Fruit fly (Drosophila melanogaster) whole organism, wandering third instar larva: ENCODE measurements around the gene Npc2c.

ENCODE experiments used
- Abd-B ChIP-seq: fragments of >200 bp; optimal IDR thresholded peaks from 2 replicates; lab custom pipeline; 2017; ENCODE audit warnings: missing biosample characterization, missing genetic modification characterization
- CG32264 ChIP-seq: fragments of 200-800 bp; sonication (Bioruptor generic); optimal IDR thresholded peaks from 2 replicates; lab custom pipeline; 2016; ENCODE audit warnings: missing biosample characterization, missing genetic modification characterization
- CG9705 ChIP-seq: fragments of 200-800 bp; sonication (Bioruptor generic); optimal IDR thresholded peaks from 2 replicates; lab custom pipeline; 2018; ENCODE audit warnings: missing biosample characterization, mild to moderate bottlenecking, missing genetic modification characterization
- CrebA ChIP-seq: fragments of 200-800 bp; sonication (Bioruptor generic); optimal IDR thresholded peaks from 2 replicates; lab custom pipeline; 2016; ENCODE audit warnings: missing biosample characterization, mild to moderate bottlenecking, missing genetic modification characterization, borderline replicate concordance
- Dif ChIP-seq: fragments of 200-275, 200-300 bp; sonication (Bioruptor generic); optimal IDR thresholded peaks from 2 replicates; lab custom pipeline; 2018; ENCODE audit warnings: missing biosample characterization, missing genetic modification characterization; ENCODE audit not compliant: partially characterized antibody
- GATAd ChIP-seq: sonication (Bioruptor generic); optimal IDR thresholded peaks from 2 replicates; lab custom pipeline; 2016; ENCODE audit warnings: missing biosample characterization, missing genetic modification characterization
- HLH106 ChIP-seq: fragments of 200-800 bp; optimal IDR thresholded peaks from 3 replicates; lab custom pipeline; 2019; ENCODE audit warnings: missing biosample characterization, mild to moderate bottlenecking, missing genetic modification characterization, moderate library complexity
- Hr78 ChIP-seq: fragments of >200 bp; optimal IDR thresholded peaks from 2 replicates; lab custom pipeline; 2017; ENCODE audit warnings: missing biosample characterization, missing genetic modification characterization
- Hr83 ChIP-seq: fragments of 200-300 bp; sonication (Bioruptor generic); optimal IDR thresholded peaks from 2 replicates; lab custom pipeline; 2016; ENCODE audit warnings: missing biosample characterization, mild to moderate bottlenecking, missing genetic modification characterization, moderate library complexity; ENCODE audit not compliant: poor library complexity, severe bottlenecking
- Jra ChIP-seq: sonication (Bioruptor generic); optimal IDR thresholded peaks from 2 replicates; lab custom pipeline; 2016; ENCODE audit warnings: missing biosample characterization, missing genetic modification characterization
- Mio ChIP-seq: sonication (Bioruptor generic); optimal IDR thresholded peaks from 2 replicates; lab custom pipeline; 2016; ENCODE audit warnings: missing biosample characterization, missing genetic modification characterization
- Myc ChIP-seq: fragments of >200 bp; optimal IDR thresholded peaks from 2 replicates; lab custom pipeline; 2017
- N ChIP-seq: fragments of >200 bp; optimal IDR thresholded peaks from 2 replicates; lab custom pipeline; 2018; ENCODE audit warnings: missing biosample characterization, missing external identifiers, missing genetic modification characterization
- OdsH ChIP-seq: fragments of 200-800 bp; sonication (Bioruptor generic); optimal IDR thresholded peaks from 2 replicates; lab custom pipeline; 2016; ENCODE audit warnings: missing biosample characterization, mild to moderate bottlenecking, missing genetic modification characterization
- Rel ChIP-seq, 2 experiments: fragments of 200-800 bp; sonication (Bioruptor generic) in 1 of 2; optimal IDR thresholded peaks; 2 replicates in 1 of 2; 3 replicates in 1 of 2; lab custom pipeline; 2016 to 2019; ENCODE audit warnings: mild to moderate bottlenecking in 2 of 2, missing biosample characterization in 2 of 2, missing genetic modification characterization in 2 of 2, moderate library complexity in 1 of 2
- Vsx2 ChIP-seq: fragments of 200-300, 225-300 bp; sonication (Bioruptor generic); optimal IDR thresholded peaks from 2 replicates; lab custom pipeline; 2018; ENCODE audit warnings: missing biosample characterization, missing genetic modification characterization; ENCODE audit not compliant: partially characterized antibody
- br ChIP-seq: fragments of 200-800 bp; sonication (Bioruptor generic); optimal IDR thresholded peaks from 2 replicates; lab custom pipeline; 2016; ENCODE audit warnings: missing biosample characterization, missing genetic modification characterization
- brk ChIP-seq: fragments of 200-800 bp; sonication (Bioruptor generic); optimal IDR thresholded peaks from 2 replicates; lab custom pipeline; 2016; ENCODE audit warnings: missing biosample characterization, mild to moderate bottlenecking, missing genetic modification characterization
- dl ChIP-seq, 2 experiments: fragments of 175-275, 200-275 bp in 1 of 2; fragments of 200-275 bp in 1 of 2; sonication (Bioruptor generic); optimal IDR thresholded peaks; lab custom pipeline; 2018; ENCODE audit warnings: mild to moderate bottlenecking in 2 of 2, missing biosample characterization in 2 of 2, missing genetic modification characterization in 2 of 2, moderate library complexity in 2 of 2; ENCODE audit not compliant: partially characterized antibody in 2 of 2, insufficient read depth in 1 of 2
- dmrt93B ChIP-seq: fragments of 200-800 bp; sonication (Bioruptor generic); optimal IDR thresholded peaks from 2 replicates; lab custom pipeline; 2018; ENCODE audit warnings: missing biosample characterization, mild to moderate bottlenecking, missing genetic modification characterization
- ey ChIP-seq: fragments of 200-800 bp; sonication (Bioruptor generic); optimal IDR thresholded peaks from 2 replicates; lab custom pipeline; 2016; ENCODE audit warnings: missing biosample characterization, missing genetic modification characterization
- foxo ChIP-seq, 2 experiments: fragments of 200-800 bp; sonication (Bioruptor generic); optimal IDR thresholded peaks; 2 replicates in 1 of 2; 3 replicates in 1 of 2; lab custom pipeline; 2016 to 2017; ENCODE audit warnings: missing biosample characterization in 2 of 2, missing genetic modification characterization in 2 of 2
- fru ChIP-seq: fragments of 200-800 bp; sonication (Bioruptor generic); optimal IDR thresholded peaks from 3 replicates; lab custom pipeline; 2016; ENCODE audit warnings: missing biosample characterization, mild to moderate bottlenecking, missing genetic modification characterization
- h ChIP-seq: fragments of 200-800 bp; sonication (Bioruptor generic); optimal IDR thresholded peaks from 3 replicates; lab custom pipeline; 2016; ENCODE audit warnings: missing biosample characterization, mild to moderate bottlenecking, missing genetic modification characterization
- jim ChIP-seq: fragments of 175-275, 200-325 bp; sonication (Bioruptor generic); optimal IDR thresholded peaks from 2 replicates; lab custom pipeline; 2016; ENCODE audit warnings: missing biosample characterization, mild to moderate bottlenecking, missing genetic modification characterization
- rgr ChIP-seq: fragments of 200-800 bp; sonication (Bioruptor generic); optimal IDR thresholded peaks from 3 replicates; lab custom pipeline; 2016; ENCODE audit warnings: missing biosample characterization, mild to moderate bottlenecking, missing genetic modification characterization
- sage ChIP-seq: fragments of 200-800 bp; sonication (Bioruptor generic); optimal IDR thresholded peaks from 2 replicates; lab custom pipeline; 2016; ENCODE audit warnings: missing biosample characterization, mild to moderate bottlenecking, missing genetic modification characterization
- sv ChIP-seq: fragments of 200-800 bp; sonication (Bioruptor generic); optimal IDR thresholded peaks from 3 replicates; lab custom pipeline; 2016; ENCODE audit warnings: missing biosample characterization, missing genetic modification characterization
- tai ChIP-seq: sonication (Bioruptor generic); optimal IDR thresholded peaks from 2 replicates; lab custom pipeline; 2016; ENCODE audit warnings: missing biosample characterization, missing genetic modification characterization
- usp ChIP-seq: fragments of >200 bp; optimal IDR thresholded peaks from 2 replicates; lab custom pipeline; 2017; ENCODE audit warnings: missing biosample characterization, missing genetic modification characterization
- woc ChIP-seq: sonication (Bioruptor generic); optimal IDR thresholded peaks from 2 replicates; lab custom pipeline; 2016; ENCODE audit warnings: missing biosample characterization, mild to moderate bottlenecking, missing genetic modification characterization

Npc2c gene

dm6 chr3R:10059952-10060351, at the start of gene Npc2c:
Npc2c (plus strand) TSS chr3R:10060252.
- TF ChIP-seq sage (no peak), dl (GFP tag; optimal IDR thresholded peaks at IDR 0.05; lab: Kevin White, UChicago; ENCODE audit: insufficient read depth in 1 of 2, partially characterized antibody in 2 of 2) (no peak), foxo (GFP tag; optimal IDR thresholded peaks at IDR 0.05; lab: Kevin White, UChicago) (no peak), usp (GFP tag; lab: Kevin White, UChicago) (no peak), jim (GFP tag; lab: Kevin White, UChicago) (no peak), Jra (GFP tag; lab: Kevin White, UChicago) (no peak), rgr (GFP tag; lab: Kevin White, UChicago) (no peak), GATAd (GFP tag; lab: Kevin White, UChicago) (no peak), h (GFP tag; lab: Kevin White, UChicago) (no peak), Abd-B (no peak), CG9705 (GFP tag; lab: Kevin White, UChicago) (no peak), woc (GFP tag; lab: Kevin White, UChicago) (no peak), Dif (GFP tag; lab: Kevin White, UChicago) (no peak), sv (GFP tag; lab: Kevin White, UChicago) (no peak), N (GFP tag; lab: Kevin White, UChicago) (no peak), Myc (lab: Kevin White, UChicago) (no peak), OdsH (GFP tag; lab: Kevin White, UChicago) (no peak), tai (GFP tag; lab: Kevin White, UChicago) (no peak)

- no peak for TF ChIP-seq Rel (GFP tag; optimal IDR thresholded peaks at IDR 0.05; lab: Kevin White, UChicago)
- no peak for TF ChIP-seq Rel (tag; optimal IDR thresholded peaks at IDR 0.05; lab: Kevin White, UChicago)
- peak; percentile 13 for TF ChIP-seq fru (GFP tag; lab: Kevin White, UChicago)
- TF ChIP-seq tai (GFP tag; lab: Kevin White, UChicago) = no peak
- no peak for TF ChIP-seq Dif (GFP tag; lab: Kevin White, UChicago)
- TF ChIP-seq Hr78 = no peak
- TF ChIP-seq sage = no peak
- peak; percentile 9 for TF ChIP-seq br (GFP tag; lab: Kevin White, UChicago)
- TF ChIP-seq OdsH (GFP tag; lab: Kevin White, UChicago) = no peak
- TF ChIP-seq usp (GFP tag; lab: Kevin White, UChicago) = no peak
- no peak for TF ChIP-seq ey (GFP tag; lab: Kevin White, UChicago)
- TF ChIP-seq N (GFP tag; lab: Kevin White, UChicago) = no peak
- peak; percentile 28 for TF ChIP-seq h (GFP tag; lab: Kevin White, UChicago)
- no peak for TF ChIP-seq Abd-B
- TF ChIP-seq Hr83 (GFP tag; lab: Kevin White, UChicago) = no peak
- TF ChIP-seq rgr (GFP tag; lab: Kevin White, UChicago) = no peak
- TF ChIP-seq dmrt93B = no peak
- no peak for TF ChIP-seq foxo (GFP tag; optimal IDR thresholded peaks at IDR 0.05; lab: Kevin White, UChicago)
Measured at dm6 chr3R:10024032-10024712, 35.9 kb upstream of the Npc2c start.

dm6 chr3R:10025050-10025449, 35.0 kb upstream of the Npc2c start, which contains the start of gene CG31407:
CG31407 (minus strand) TSS chr3R:10025150.
- TF ChIP-seq brk (GFP tag; lab: Kevin White, UChicago) (no peak), Hr78 (no peak), Vsx2 (GFP tag; lab: Kevin White, UChicago) (no peak), Mio (GFP tag; lab: Kevin White, UChicago) (no peak), Rel (GFP tag; optimal IDR thresholded peaks at IDR 0.05; lab: Kevin White, UChicago) (no peak), Rel (tag; optimal IDR thresholded peaks at IDR 0.05; lab: Kevin White, UChicago) (no peak)

- TF ChIP-seq Jra (GFP tag; lab: Kevin White, UChicago) = no peak
- TF ChIP-seq, all 38 proteins: peak for 0
Measured at dm6 chr3R:10028378-10028777, 31.7 kb upstream of the Npc2c start.

- TF ChIP-seq fru (GFP tag; lab: Kevin White, UChicago) (no peak), tai (GFP tag; lab: Kevin White, UChicago) (no peak), ey (GFP tag; lab: Kevin White, UChicago) (no peak), CG32264 (GFP tag; lab: Kevin White, UChicago) (no peak), Rel (GFP tag; optimal IDR thresholded peaks at IDR 0.05; lab: Kevin White, UChicago) (no peak), Rel (tag; optimal IDR thresholded peaks at IDR 0.05; lab: Kevin White, UChicago) (no peak), brk (GFP tag; lab: Kevin White, UChicago) (no peak), br (GFP tag; lab: Kevin White, UChicago) (no peak), CrebA (no peak), Hr78 (no peak), HLH106 (tag; lab: Kevin White, UChicago) (no peak), Myc (lab: Kevin White, UChicago) (no peak), jim (GFP tag; lab: Kevin White, UChicago) (no peak), OdsH (GFP tag; lab: Kevin White, UChicago) (no peak), dmrt93B (no peak), dl (GFP tag; optimal IDR thresholded peaks at IDR 0.05; lab: Kevin White, UChicago; ENCODE audit: insufficient read depth in 1 of 2, partially characterized antibody in 2 of 2) (no peak)
Measured at dm6 chr3R:10031480-10031879, 28.6 kb upstream of the Npc2c start.
